Fruit fly (Drosophila melanogaster) whole organism, adult: ENCODE results near the gene CG15042.

Experiments
- CG1620 ChIP-seq: fragments of 200-800 bp; sonication (Bioruptor generic); optimal IDR thresholded peaks from 2 replicates; lab custom pipeline; 2016; ENCODE audit warnings: missing biosample characterization, missing genetic modification characterization
- CG33017 ChIP-seq: fragments of 200-800 bp; sonication (Bioruptor generic); optimal IDR thresholded peaks from 2 replicates; lab custom pipeline; 2018; ENCODE audit warnings: missing biosample characterization, mild to moderate bottlenecking, missing genetic modification characterization, moderate library complexity
- CG5204 ChIP-seq: fragments of 200-800 bp; sonication (Bioruptor generic); optimal IDR thresholded peaks from 2 replicates; lab custom pipeline; 2016; ENCODE audit warnings: missing biosample characterization, missing genetic modification characterization
- CG7045 ChIP-seq: fragments of 200-800 bp; sonication (Bioruptor generic); optimal IDR thresholded peaks from 2 replicates; lab custom pipeline; 2017; ENCODE audit warnings: missing biosample characterization, mild to moderate bottlenecking, missing genetic modification characterization
- CG7101 ChIP-seq: fragments of 200-800 bp; sonication (Bioruptor generic); optimal IDR thresholded peaks from 2 replicates; lab custom pipeline; 2018; ENCODE audit warnings: missing biosample characterization, mild to moderate bottlenecking, missing genetic modification characterization, moderate library complexity
- Clk ChIP-seq: fragments of 200-800 bp; sonication (Bioruptor generic); optimal IDR thresholded peaks from 2 replicates; lab custom pipeline; 2017; ENCODE audit warnings: missing biosample characterization, missing genetic modification characterization
- cic ChIP-seq: fragments of 200-800 bp; sonication (Bioruptor generic); optimal IDR thresholded peaks from 2 replicates; lab custom pipeline; 2017; ENCODE audit warnings: missing biosample characterization, mild to moderate bottlenecking, missing genetic modification characterization, moderate library complexity
- cnc ChIP-seq, 2 experiments: fragments of >200 bp; optimal IDR thresholded peaks; 2 replicates each; lab custom pipeline; 2017
- kay ChIP-seq: fragments of 200-800 bp; sonication (Bioruptor generic); peaks from one replicate; lab custom pipeline; 2016; ENCODE audit warnings: missing biosample characterization, missing genetic modification characterization, borderline replicate concordance
- ovo ChIP-seq: fragments of 200-800 bp; sonication (Bioruptor generic); optimal IDR thresholded peaks from 2 replicates; lab custom pipeline; 2016; ENCODE audit warnings: missing biosample characterization, missing genetic modification characterization

dm6 chrX:18489509-18489908, 38.6 kb downstream of the CG15042 start, which contains the start of gene CG15046:
- TF ChIP-seq kay (no peak), CG1620 (GFP tag; lab: Kevin White, UChicago) (no peak), CG7045 (GFP tag; lab: Kevin White, UChicago) (no peak), ovo (GFP tag; lab: Kevin White, UChicago) (no peak), Clk (GFP tag; lab: Kevin White, UChicago) (no peak), CG7101 (no peak), cic (GFP tag; lab: Kevin White, UChicago) (no peak), CG5204 (no peak), cnc (optimal IDR thresholded peaks at IDR 0.05; lab: Kevin White, UChicago) (no peak), CG33017 (no peak)
